Worm (Caenorhabditis elegans): ENCODE data around the gene col-103.
"Not testable (repeated sequence)": the region's sequence is repeated elsewhere in the genome, so short reads cannot be mapped to it uniquely, and the experiment has no call there.

DNA sequence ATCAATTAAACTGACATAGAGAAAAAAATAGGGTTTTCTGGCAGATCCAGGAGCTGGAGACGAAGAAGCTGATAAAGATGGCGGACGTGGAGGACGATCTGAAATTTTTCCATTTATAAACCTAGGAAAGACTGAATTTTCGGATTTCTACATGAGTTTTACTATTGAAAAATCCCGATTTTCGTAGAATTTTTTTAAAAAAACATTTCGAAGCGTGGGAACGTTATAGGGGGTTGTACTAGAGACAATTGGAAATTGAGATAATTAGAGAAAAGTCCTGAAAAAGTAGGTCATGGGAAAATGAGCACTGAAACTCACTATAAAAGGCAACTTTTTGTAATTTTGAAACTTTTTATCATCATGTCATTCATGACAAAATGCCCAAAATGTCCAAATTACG lies 7.6 kb upstream of the col-103 start, which contains the start of gene F56B3.9:
- not testable (repeated sequence) for TF ChIP-seq ama-1 (optimal IDR thresholded peaks at IDR 0.05); scrt-1 (GFP tag; IDR thresholded peaks at IDR 0.05); hmbx-1 (tag; optimal IDR thresholded peaks at IDR 0.05); ceh-13 (GFP tag; optimal IDR thresholded peaks at IDR 0.05); ets-7 (tag; optimal IDR thresholded peaks at IDR 0.05); F13C5.2 (tag; optimal IDR thresholded peaks at IDR 0.05); B0310.2 (tag; optimal IDR thresholded peaks at IDR 0.05)
